Worm (Caenorhabditis elegans) whole organism, late embryonic: ENCODE data around the gene T21B10.4.

Source experiments
- ama-1 ChIP-seq: fragments of 150-350 bp; optimal IDR thresholded peaks from 2 replicates; lab custom pipeline; 2014
- ceh-2 ChIP-seq: sonication (generic microtip); optimal IDR thresholded peaks from 2 replicates; lab custom pipeline; 2016; ENCODE audit warnings: missing genotype, missing genetic modification characterization, missing compliant biosample characterization
- ceh-31 ChIP-seq: sonication (generic microtip); optimal IDR thresholded peaks from 2 replicates; lab custom pipeline; 2016; ENCODE audit warnings: missing genetic modification characterization, missing compliant biosample characterization
- dmd-4 ChIP-seq: sonication (generic microtip); optimal IDR thresholded peaks from 2 replicates; lab custom pipeline; 2016; ENCODE audit warnings: borderline replicate concordance, missing genetic modification characterization, missing compliant biosample characterization
- elt-2 ChIP-seq: sonication (generic microtip); optimal IDR thresholded peaks from 2 replicates; lab custom pipeline; 2016; ENCODE audit warnings: missing genetic modification reagents, missing genetic modification characterization, missing compliant biosample characterization
- elt-4 ChIP-seq: sonication (generic microtip); optimal IDR thresholded peaks from 2 replicates; lab custom pipeline; 2016; ENCODE audit warnings: missing genetic modification characterization, missing compliant biosample characterization
- fkh-10 ChIP-seq: fragments of 150-350 bp; optimal IDR thresholded peaks from 2 replicates; lab custom pipeline; 2014; ENCODE audit warnings: missing biosample characterization, missing genetic modification reagents, missing genetic modification characterization
- nfya-1 ChIP-seq: sonication (generic microtip); optimal IDR thresholded peaks from 2 replicates; lab custom pipeline; 2017; ENCODE audit warnings: missing genetic modification characterization, mild to moderate bottlenecking, missing compliant biosample characterization, antibody characterized with exemption, moderate library complexity
- pag-3 ChIP-seq: sonication (generic microtip); optimal IDR thresholded peaks from 2 replicates; lab custom pipeline; 2016; ENCODE audit warnings: missing compliant biosample characterization, missing genetic modification characterization, borderline replicate concordance
- pat-9 ChIP-seq: fragments of 200-800 bp; sonication (Bioruptor generic); optimal IDR thresholded peaks from 2 replicates; lab custom pipeline; 2018; ENCODE audit warnings: mild to moderate bottlenecking, missing genetic modification characterization, moderate library complexity, missing compliant biosample characterization
- ref-2 ChIP-seq: sonication (generic microtip); optimal IDR thresholded peaks from 2 replicates; lab custom pipeline; 2016; ENCODE audit warnings: missing genetic modification characterization, missing compliant biosample characterization
- unc-55 ChIP-seq: sonication (generic microtip); optimal IDR thresholded peaks from 2 replicates; lab custom pipeline; 2017; ENCODE audit warnings: missing biosample characterization, missing genetic modification reagents, missing genetic modification characterization

DNA sequence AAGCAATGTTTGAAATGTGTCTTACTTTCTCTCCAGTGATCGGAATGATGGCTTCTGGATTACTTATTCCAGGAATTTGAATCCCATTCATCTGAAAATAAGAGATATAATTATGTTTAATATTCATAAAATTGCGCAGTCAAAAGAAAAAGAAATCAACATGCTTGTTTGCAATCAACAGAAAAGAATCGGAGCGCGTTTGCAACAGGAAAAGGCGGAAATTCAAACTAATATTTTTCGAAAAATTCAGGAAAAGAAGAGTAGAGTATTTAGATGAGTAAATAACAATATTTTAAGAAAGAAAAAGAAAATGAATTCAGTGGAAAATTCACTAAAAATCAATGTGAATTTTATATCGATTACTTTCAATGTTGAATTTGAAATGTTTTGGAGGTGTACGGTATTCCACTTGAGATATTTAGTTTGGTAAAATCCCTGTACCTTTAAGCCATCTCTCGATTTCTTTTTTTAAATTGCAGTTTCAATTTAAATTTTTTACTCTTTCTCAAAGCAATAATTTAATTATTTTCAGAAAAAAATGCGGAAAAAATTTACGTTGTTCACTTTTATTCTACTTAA lies at the start of gene T21B10.4, which contains the start of gene set-17:
- TF ChIP-seq fkh-10 (GFP tag; lab: Kevin White, UChicago) (no peak), ceh-31 (tag; lab: Kevin White, UChicago) (no peak), nfya-1 (tag; lab: Kevin White, UChicago) (no peak), elt-4 (tag; lab: Kevin White, UChicago) (no peak), dmd-4 (tag; lab: Kevin White, UChicago) (no peak), elt-2 (tag; lab: Kevin White, UChicago) (no peak), pat-9 (no peak), ama-1 (no peak), unc-55 (GFP tag; lab: Kevin White, UChicago) (no peak), ceh-2 (tag; lab: Kevin White, UChicago) (no peak), ref-2 (tag; lab: Kevin White, UChicago) (no peak), pag-3 (tag; lab: Kevin White, UChicago) (no peak)
